Worm (Caenorhabditis elegans): Measurements from ENCODE around the gene spr-3.
A peak's percentile ranks its signal among the peaks of the same experiment; 100 is the strongest.

Gene spr-3

ce11 chrX:4534112-4534511 is 20.2 kb downstream of the spr-3 start:
- TF ChIP-seq unc-39 (tag; optimal IDR thresholded peaks at IDR 0.05) (no peak), cnd-1 (tag; optimal IDR thresholded peaks at IDR 0.05) (no peak), nhr-237 (tag; optimal IDR thresholded peaks at IDR 0.05) (no peak), ces-1 (GFP tag; optimal IDR thresholded peaks at IDR 0.05) (no peak), ztf-11 (tag; optimal IDR thresholded peaks at IDR 0.05) (no peak), tbx-8 (GFP tag; optimal IDR thresholded peaks at IDR 0.05) (no peak), elt-1 (tag; optimal IDR thresholded peaks at IDR 0.05; ENCODE audit: borderline replicate concordance, insufficient read depth) (no peak), lsy-2 (tag; optimal IDR thresholded peaks at IDR 0.05) (no peak), bed-3 (GFP tag; optimal IDR thresholded peaks at IDR 0.05) (no peak), snpc-4 (tag; optimal IDR thresholded peaks at IDR 0.05) (no peak), nhr-76 (tag; optimal IDR thresholded peaks at IDR 0.05) (no peak), nhr-12 (tag; optimal IDR thresholded peaks at IDR 0.05) (no peak)

ce11 chrX:4544543-4544942 is 30.6 kb downstream of the spr-3 start, which contains the start of gene C07A12.2:
Gene C07A12.2 (plus strand): TSS chrX:4544843.
- TF ChIP-seq M03D4.4 (tag; optimal IDR thresholded peaks at IDR 0.05), result no peak
- TF ChIP-seq flh-1 (GFP tag; optimal IDR thresholded peaks at IDR 0.05), result no peak
- TF ChIP-seq mep-1 (tag; optimal IDR thresholded peaks at IDR 0.05), result no peak

ce11 chrX:4548929-4549328 is 35.0 kb downstream of the spr-3 start:
- no peak for TF ChIP-seq lsy-2 (tag; optimal IDR thresholded peaks at IDR 0.05)
- TF ChIP-seq nhr-2 (tag; optimal IDR thresholded peaks at IDR 0.05), result peak; percentile 58
- TF ChIP-seq elt-1 (tag; optimal IDR thresholded peaks at IDR 0.05; ENCODE audit: borderline replicate concordance, insufficient read depth), result peak; percentile 50
- peak; percentile 78 for TF ChIP-seq ham-2 (GFP tag; optimal IDR thresholded peaks at IDR 0.05)

ce11 chrX:4549853-4550596 is 36.1 kb downstream of the spr-3 start, which contains the start of gene C07A12.18:
Gene C07A12.18 (minus strand): TSS chrX:4549903.
- TF ChIP-seq elt-1 (tag; optimal IDR thresholded peaks at IDR 0.05; ENCODE audit: borderline replicate concordance, insufficient read depth), result no peak
- peak; percentile 11 for TF ChIP-seq ham-2 (GFP tag; optimal IDR thresholded peaks at IDR 0.05)

- TF ChIP-seq elt-1 (tag; optimal IDR thresholded peaks at IDR 0.05; ENCODE audit: borderline replicate concordance, insufficient read depth) (peak; percentile 81), zip-8 (tag; optimal IDR thresholded peaks at IDR 0.05) (peak; percentile 75), pha-4 (tag; optimal IDR thresholded peaks at IDR 0.05) (no peak), ham-2 (GFP tag; optimal IDR thresholded peaks at IDR 0.05) (peak; percentile 99), cnd-1 (tag; optimal IDR thresholded peaks at IDR 0.05) (no peak)
These were observed 37.1 kb downstream of the spr-3 start for ce11 chrX:4550987-4551386.

- TF ChIP-seq elt-3 (tag; optimal IDR thresholded peaks at IDR 0.05) (no peak), ceh-39 (tag; optimal IDR thresholded peaks at IDR 0.05) (no peak), cnd-1 (tag; optimal IDR thresholded peaks at IDR 0.05) (no peak), unc-62 (GFP tag; optimal IDR thresholded peaks at IDR 0.05) (peak; percentile 10), elt-1 (tag; optimal IDR thresholded peaks at IDR 0.05; ENCODE audit: borderline replicate concordance, insufficient read depth) (peak; percentile 86), bed-3 (GFP tag; optimal IDR thresholded peaks at IDR 0.05) (no peak), lsy-2 (tag; optimal IDR thresholded peaks at IDR 0.05) (no peak), ham-2 (GFP tag; optimal IDR thresholded peaks at IDR 0.05) (peak; percentile 100), mep-1 (tag; optimal IDR thresholded peaks at IDR 0.05) (no peak), nhr-28 (tag; optimal IDR thresholded peaks at IDR 0.05) (no peak), ztf-11 (tag; optimal IDR thresholded peaks at IDR 0.05) (no peak), ceh-83 (GFP tag; optimal IDR thresholded peaks at IDR 0.05) (no peak), blmp-1 (tag; optimal IDR thresholded peaks at IDR 0.05) (no peak), nhr-2 (tag; optimal IDR thresholded peaks at IDR 0.05) (no peak), sem-2 (GFP tag; optimal IDR thresholded peaks at IDR 0.05) (no peak), M03D4.4 (tag; optimal IDR thresholded peaks at IDR 0.05) (no peak), unc-120 (tag; optimal IDR thresholded peaks at IDR 0.05; ENCODE audit: poor library complexity, severe bottlenecking) (no peak), sptf-1 (tag; optimal IDR thresholded peaks at IDR 0.05) (no peak)
These were observed 39.1 kb downstream of the spr-3 start for ce11 chrX:4553033-4553432.

Data from whole organism, mixed stage, embryonic.